Fruit fly (Drosophila melanogaster): Measurements from ENCODE around the gene wg.

DNA sequence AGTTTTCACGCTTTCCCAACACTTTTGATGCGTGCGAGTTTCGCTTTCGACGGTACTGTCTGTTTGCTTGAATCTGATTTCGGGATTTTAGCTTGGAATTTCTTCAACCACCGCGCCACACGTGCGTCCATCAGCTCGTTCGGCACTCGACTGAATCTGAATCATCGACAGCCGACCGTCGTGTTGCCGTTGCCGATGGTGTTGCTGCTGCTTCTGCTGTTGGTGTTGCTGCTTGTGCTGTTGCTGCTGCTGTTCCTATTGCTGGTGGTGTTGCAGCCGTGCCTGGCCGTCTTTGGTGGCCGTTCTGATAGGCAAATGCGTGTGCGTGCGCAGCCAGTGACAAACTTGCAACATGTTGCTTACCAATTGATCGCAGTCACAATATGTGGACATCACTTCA is 29.9 kb upstream of the wg start, which contains the start of gene Wnt4:
- TF ChIP-seq CTCF (optimal IDR thresholded peaks at IDR 0.05) (no peak), CG8478 (optimal IDR thresholded peaks at IDR 0.05) (no peak)
